Fruit fly (Drosophila melanogaster): ENCODE data around the gene Gcat.

DNA sequence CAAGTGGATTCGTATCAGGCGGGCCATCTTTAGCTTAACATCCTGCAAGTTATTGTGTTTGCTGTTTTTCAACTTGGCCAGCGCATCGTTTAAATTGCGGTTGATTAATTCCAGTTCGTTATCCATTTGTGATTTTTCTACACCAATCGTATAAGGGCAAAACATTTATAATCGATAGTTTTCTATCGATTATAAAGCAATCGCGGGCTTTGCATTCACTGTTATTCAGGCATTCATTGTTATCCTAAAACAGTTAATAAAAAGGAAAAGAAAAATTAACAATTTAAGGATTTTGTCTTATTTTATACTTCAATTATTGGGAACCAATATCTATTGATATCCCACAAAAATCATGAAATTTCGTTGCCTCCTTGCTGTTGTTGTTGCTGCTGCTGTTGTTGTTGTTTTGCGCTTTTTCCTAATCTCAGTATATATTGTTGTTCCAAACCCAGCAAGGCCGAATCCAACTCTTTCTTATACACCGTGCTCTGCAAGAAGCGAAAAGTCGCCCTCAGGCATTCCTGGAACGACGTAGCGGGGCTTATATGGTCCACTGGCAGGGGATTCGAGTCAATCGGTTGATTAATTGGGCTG, 25.0 kb upstream of the Gcat start, which contains the start of gene CG32095:
- no peak for TF ChIP-seq tj (GFP tag; optimal IDR thresholded peaks at IDR 0.05)
- TF ChIP-seq Mnt (GFP tag; optimal IDR thresholded peaks at IDR 0.05), result no peak
- no peak for TF ChIP-seq ovo (GFP tag; optimal IDR thresholded peaks at IDR 0.05)
- no peak for TF ChIP-seq CG12768 (GFP tag; optimal IDR thresholded peaks at IDR 0.05)
- TF ChIP-seq CG11617 (GFP tag; optimal IDR thresholded peaks at IDR 0.05), result no peak
- TF ChIP-seq bab1 (GFP tag; optimal IDR thresholded peaks at IDR 0.05), result no peak
- no peak for TF ChIP-seq kay (GFP tag; ENCODE audit: borderline replicate concordance)
- TF ChIP-seq cnc (optimal IDR thresholded peaks at IDR 0.05), result no peak
- no peak for TF ChIP-seq CG7101 (tag; optimal IDR thresholded peaks at IDR 0.05)
- TF ChIP-seq CG7045 (GFP tag; optimal IDR thresholded peaks at IDR 0.05), result no peak
- no peak for TF ChIP-seq toe (GFP tag; optimal IDR thresholded peaks at IDR 0.05)
